Fruit fly (Drosophila melanogaster): ENCODE measurements around the gene CG15553.

CG15553 gene

dm6 chr3R:31059807-31060707, 40.9 kb downstream of the CG15553 start:
- TF ChIP-seq CG9705 (GFP tag; optimal IDR thresholded peaks at IDR 0.05): no peak
- no peak for TF ChIP-seq OdsH (GFP tag; optimal IDR thresholded peaks at IDR 0.05)
- TF ChIP-seq dl (GFP tag; optimal IDR thresholded peaks at IDR 0.05; ENCODE audit: insufficient read depth in 1 of 2, partially characterized antibody in 2 of 2): no peak
- TF ChIP-seq ey (GFP tag; optimal IDR thresholded peaks at IDR 0.05): no peak
- TF ChIP-seq brk (GFP tag; optimal IDR thresholded peaks at IDR 0.05): no peak
- TF ChIP-seq Dfd (GFP tag; optimal IDR thresholded peaks at IDR 0.05): no peak
- no peak for TF ChIP-seq Mio (GFP tag; optimal IDR thresholded peaks at IDR 0.05)
- TF ChIP-seq Dif (GFP tag; optimal IDR thresholded peaks at IDR 0.05; ENCODE audit: partially characterized antibody): no peak
- TF ChIP-seq N (GFP tag; optimal IDR thresholded peaks at IDR 0.05): no peak
- TF ChIP-seq foxo (GFP tag; optimal IDR thresholded peaks at IDR 0.05): peak in 1 of 2 experiments; percentile 33
- TF ChIP-seq tai (GFP tag; optimal IDR thresholded peaks at IDR 0.05): no peak
- no peak for TF ChIP-seq Rel (GFP tag; optimal IDR thresholded peaks at IDR 0.05)
- no peak for TF ChIP-seq Rel (tag; optimal IDR thresholded peaks at IDR 0.05)
- no peak for TF ChIP-seq Hr78 (GFP tag; optimal IDR thresholded peaks at IDR 0.05)
- TF ChIP-seq Hnf4 (GFP tag; optimal IDR thresholded peaks at IDR 0.05): no peak
- no peak for TF ChIP-seq GATAd (GFP tag; optimal IDR thresholded peaks at IDR 0.05)
- no peak for TF ChIP-seq rgr (GFP tag; optimal IDR thresholded peaks at IDR 0.05)
- TF ChIP-seq Jra (GFP tag; optimal IDR thresholded peaks at IDR 0.05): no peak
- TF ChIP-seq psq (GFP tag; optimal IDR thresholded peaks at IDR 0.05): peak; percentile 52
- TF ChIP-seq lola (GFP tag; optimal IDR thresholded peaks at IDR 0.05): no peak
- no peak for TF ChIP-seq Abd-B (GFP tag; optimal IDR thresholded peaks at IDR 0.05)
- TF ChIP-seq HLH106 (tag; optimal IDR thresholded peaks at IDR 0.05): peak; percentile 25
- TF ChIP-seq pan (optimal IDR thresholded peaks at IDR 0.05): peak; percentile 45
- TF ChIP-seq Vsx2 (GFP tag; optimal IDR thresholded peaks at IDR 0.05; ENCODE audit: partially characterized antibody): no peak
- TF ChIP-seq sv (GFP tag; optimal IDR thresholded peaks at IDR 0.05): no peak
- TF ChIP-seq sage (GFP tag; optimal IDR thresholded peaks at IDR 0.05): no peak
- no peak for TF ChIP-seq jim (GFP tag; optimal IDR thresholded peaks at IDR 0.05)
- TF ChIP-seq Sp1 (GFP tag; optimal IDR thresholded peaks at IDR 0.05): no peak
- TF ChIP-seq usp (GFP tag; optimal IDR thresholded peaks at IDR 0.05): no peak
- no peak for TF ChIP-seq CrebA (GFP tag; optimal IDR thresholded peaks at IDR 0.05; ENCODE audit: borderline replicate concordance)
- TF ChIP-seq Myc (optimal IDR thresholded peaks at IDR 0.05): no peak
- TF ChIP-seq h (GFP tag; optimal IDR thresholded peaks at IDR 0.05): no peak
- peak; percentile 20 for TF ChIP-seq fru (GFP tag; optimal IDR thresholded peaks at IDR 0.05)
- no peak for TF ChIP-seq woc (GFP tag; optimal IDR thresholded peaks at IDR 0.05)
- TF ChIP-seq br (GFP tag; optimal IDR thresholded peaks at IDR 0.05): no peak
- peak; percentile 7 for TF ChIP-seq CG32264 (GFP tag; optimal IDR thresholded peaks at IDR 0.05)
- no peak for TF ChIP-seq Hr83 (GFP tag; optimal IDR thresholded peaks at IDR 0.05; ENCODE audit: poor library complexity, severe bottlenecking)

DNA sequence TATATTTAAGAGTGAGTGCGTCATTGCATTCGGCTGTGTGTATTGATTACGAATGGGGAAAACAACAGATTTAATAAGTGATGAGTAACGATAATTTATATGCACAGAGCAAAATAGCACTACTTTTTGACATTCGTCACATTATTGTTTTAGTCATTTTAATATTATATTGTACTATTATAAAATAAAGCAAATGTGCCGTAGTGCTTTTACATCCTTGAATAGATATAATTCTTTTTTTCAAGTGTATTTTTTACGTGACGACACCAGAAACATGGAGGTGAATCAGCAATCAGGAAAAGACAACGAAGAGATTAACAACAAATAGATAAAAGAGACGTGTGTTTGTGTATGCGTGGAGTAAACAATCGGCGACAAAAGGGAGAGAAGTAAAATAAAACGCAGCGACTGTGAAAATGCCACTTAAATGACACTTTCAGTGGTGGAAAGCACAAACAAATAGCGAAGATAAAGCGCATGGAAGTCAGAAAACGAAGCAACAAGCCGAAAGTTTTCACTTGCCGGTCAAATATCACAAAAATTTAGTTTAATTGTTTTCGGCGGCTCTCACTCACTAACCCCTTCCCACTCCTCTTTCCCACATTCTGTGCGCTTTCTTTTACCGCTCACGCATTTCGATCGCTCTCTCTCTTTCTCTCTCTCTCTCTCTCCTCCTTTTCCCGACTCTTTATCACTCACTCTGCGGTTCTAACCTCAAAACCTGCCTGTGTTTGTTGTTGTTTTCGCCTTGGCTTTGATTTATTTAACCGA, 41.7 kb downstream of the CG15553 start:
- TF ChIP-seq CrebA (GFP tag; optimal IDR thresholded peaks at IDR 0.05; ENCODE audit: borderline replicate concordance) (no peak), HLH106 (tag; optimal IDR thresholded peaks at IDR 0.05) (peak; percentile 89), dmrt93B (GFP tag; optimal IDR thresholded peaks at IDR 0.05) (peak; percentile 72), foxo (GFP tag; optimal IDR thresholded peaks at IDR 0.05) (peak in 1 of 2 experiments; percentile 91), brk (GFP tag; optimal IDR thresholded peaks at IDR 0.05) (peak; percentile 83), Hnf4 (GFP tag; optimal IDR thresholded peaks at IDR 0.05) (peak; percentile 74), jim (GFP tag; optimal IDR thresholded peaks at IDR 0.05) (no peak), dsf (GFP tag; optimal IDR thresholded peaks at IDR 0.05; ENCODE audit: borderline replicate concordance) (no peak), tai (GFP tag; optimal IDR thresholded peaks at IDR 0.05) (peak; percentile 50), GATAd (GFP tag; optimal IDR thresholded peaks at IDR 0.05) (no peak), Hr83 (GFP tag; optimal IDR thresholded peaks at IDR 0.05; ENCODE audit: poor library complexity, severe bottlenecking) (no peak), woc (GFP tag; optimal IDR thresholded peaks at IDR 0.05) (no peak), br (GFP tag; optimal IDR thresholded peaks at IDR 0.05) (peak; percentile 66), OdsH (GFP tag; optimal IDR thresholded peaks at IDR 0.05) (peak; percentile 89), CG32264 (GFP tag; optimal IDR thresholded peaks at IDR 0.05) (peak; percentile 35), pan (optimal IDR thresholded peaks at IDR 0.05) (no peak), Dfd (GFP tag; optimal IDR thresholded peaks at IDR 0.05) (no peak), dl (GFP tag; optimal IDR thresholded peaks at IDR 0.05; ENCODE audit: insufficient read depth in 1 of 2, partially characterized antibody in 2 of 2) (peak in 1 of 2 experiments; percentile 4), Myc (optimal IDR thresholded peaks at IDR 0.05) (no peak), sage (GFP tag; optimal IDR thresholded peaks at IDR 0.05) (peak; percentile 75), psq (GFP tag; optimal IDR thresholded peaks at IDR 0.05) (peak; percentile 86), Abd-B (GFP tag; optimal IDR thresholded peaks at IDR 0.05) (no peak), Sp1 (GFP tag; optimal IDR thresholded peaks at IDR 0.05) (peak; percentile 90), Mio (GFP tag; optimal IDR thresholded peaks at IDR 0.05) (peak; percentile 4), Vsx2 (GFP tag; optimal IDR thresholded peaks at IDR 0.05; ENCODE audit: partially characterized antibody) (no peak), ey (GFP tag; optimal IDR thresholded peaks at IDR 0.05) (peak; percentile 70), CG9705 (GFP tag; optimal IDR thresholded peaks at IDR 0.05) (peak; percentile 39), Jra (GFP tag; optimal IDR thresholded peaks at IDR 0.05) (peak; percentile 53), usp (GFP tag; optimal IDR thresholded peaks at IDR 0.05) (no peak), N (GFP tag; optimal IDR thresholded peaks at IDR 0.05) (no peak), Rel (GFP tag; optimal IDR thresholded peaks at IDR 0.05) (no peak), Rel (tag; optimal IDR thresholded peaks at IDR 0.05) (peak; percentile 40), rgr (GFP tag; optimal IDR thresholded peaks at IDR 0.05) (peak; percentile 89), fru (GFP tag; optimal IDR thresholded peaks at IDR 0.05) (peak; percentile 81), Dif (GFP tag; optimal IDR thresholded peaks at IDR 0.05; ENCODE audit: partially characterized antibody) (peak; percentile 70), sv (GFP tag; optimal IDR thresholded peaks at IDR 0.05) (no peak), h (GFP tag; optimal IDR thresholded peaks at IDR 0.05) (peak; percentile 89), lola (GFP tag; optimal IDR thresholded peaks at IDR 0.05) (no peak)

All from whole organism, wandering third instar larva.